Worm (Caenorhabditis elegans) whole organism, L3 larva: ENCODE data around the gene sel-1.

Experiments used
- ZK546.5 ChIP-seq: sonication (generic microtip); optimal IDR thresholded peaks from 2 replicates; lab custom pipeline; 2017; ENCODE audit warnings: missing biosample characterization, missing genetic modification characterization
- ceh-82 ChIP-seq: fragments of 150-350 bp; optimal IDR thresholded peaks from 2 replicates; lab custom pipeline; 2014; ENCODE audit warnings: missing biosample characterization, missing genetic modification characterization
- daf-12 ChIP-seq: fragments of 150-350 bp; optimal IDR thresholded peaks from 2 replicates; lab custom pipeline; 2014; ENCODE audit warnings: missing biosample characterization, missing genetic modification reagents, missing genetic modification characterization
- elt-3 ChIP-seq, 3 experiments: fragments of 150-350 bp in 1 of 3; sonication (generic microtip) in 2 of 3; optimal IDR thresholded peaks; 2 replicates in 2 of 3; 4 replicates in 1 of 3; lab custom pipeline; 2014 to 2017; ENCODE audit warnings: missing biosample characterization in 3 of 3, missing genetic modification characterization in 3 of 3
- fkh-10 ChIP-seq: sonication (generic microtip); optimal IDR thresholded peaks from 2 replicates; lab custom pipeline; 2017; ENCODE audit warnings: missing biosample characterization, missing genetic modification reagents, missing genetic modification characterization
- lin-15B ChIP-seq: fragments of 150-350 bp; optimal IDR thresholded peaks from 2 replicates; lab custom pipeline; 2014; ENCODE audit warnings: missing biosample characterization, missing genetic modification characterization
- lsy-12 ChIP-seq: sonication (generic microtip); optimal IDR thresholded peaks from 2 replicates; lab custom pipeline; 2016; ENCODE audit warnings: mild to moderate bottlenecking, missing genetic modification characterization, missing compliant biosample characterization
- nhr-11 ChIP-seq: fragments of 150-350 bp; optimal IDR thresholded peaks from 2 replicates; lab custom pipeline; 2014; ENCODE audit warnings: missing biosample characterization, missing genetic modification characterization
- nhr-12 ChIP-seq: fragments of 150-350 bp; optimal IDR thresholded peaks from 2 replicates; lab custom pipeline; 2014; ENCODE audit warnings: missing biosample characterization, missing genetic modification characterization
- nhr-237 ChIP-seq: fragments of 150-350 bp; optimal IDR thresholded peaks from 2 replicates; lab custom pipeline; 2014; ENCODE audit warnings: missing biosample characterization, missing genetic modification characterization
- pqm-1 ChIP-seq: fragments of 150-350 bp; optimal IDR thresholded peaks from 2 replicates; lab custom pipeline; 2017; ENCODE audit warnings: missing biosample characterization, missing genetic modification characterization, inconsistent platforms
- snpc-4 ChIP-seq: fragments of 150-350 bp; optimal IDR thresholded peaks from 2 replicates; lab custom pipeline; 2014; ENCODE audit warnings: missing biosample characterization, missing genetic modification characterization

DNA sequence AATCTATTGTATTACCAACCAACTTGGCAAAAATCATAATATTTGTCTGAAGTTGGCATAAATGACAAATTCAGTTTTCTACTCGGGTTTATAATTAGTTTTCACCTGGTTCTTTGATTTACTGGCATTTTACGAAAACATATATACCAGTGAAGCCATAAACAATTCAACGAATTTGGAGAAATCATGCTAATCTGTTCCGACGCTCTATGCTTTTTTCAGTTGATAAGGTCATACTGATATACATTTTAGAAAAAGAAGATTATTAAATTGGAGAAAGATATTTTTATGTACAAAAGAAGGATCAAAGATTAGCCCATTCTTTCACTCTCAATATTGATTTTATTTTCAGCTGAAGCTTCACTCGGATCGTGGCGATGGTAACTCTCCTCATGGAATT lies 26.3 kb downstream of the sel-1 start:
- TF ChIP-seq nhr-237 (tag; lab: Kevin White, UChicago) (no peak), daf-12 (tag; lab: Kevin White, UChicago) (no peak), nhr-11 (tag; lab: Kevin White, UChicago) (no peak), pqm-1 (no peak), snpc-4 (tag; lab: Kevin White, UChicago) (no peak), nhr-12 (tag; lab: Kevin White, UChicago) (no peak), fkh-10 (GFP tag; lab: Kevin White, UChicago) (no peak), lsy-12 (no peak), lin-15B (tag; lab: Kevin White, UChicago) (no peak), ceh-82 (tag; lab: Kevin White, UChicago) (no peak), ZK546.5 (tag; lab: Kevin White, UChicago) (no peak), elt-3 (tag; optimal IDR thresholded peaks at IDR 0.05; lab: Kevin White, UChicago) (no peak)
